Worm (Caenorhabditis elegans): ENCODE data around the gene F13H10.1.

The F13H10.1 gene

DNA sequence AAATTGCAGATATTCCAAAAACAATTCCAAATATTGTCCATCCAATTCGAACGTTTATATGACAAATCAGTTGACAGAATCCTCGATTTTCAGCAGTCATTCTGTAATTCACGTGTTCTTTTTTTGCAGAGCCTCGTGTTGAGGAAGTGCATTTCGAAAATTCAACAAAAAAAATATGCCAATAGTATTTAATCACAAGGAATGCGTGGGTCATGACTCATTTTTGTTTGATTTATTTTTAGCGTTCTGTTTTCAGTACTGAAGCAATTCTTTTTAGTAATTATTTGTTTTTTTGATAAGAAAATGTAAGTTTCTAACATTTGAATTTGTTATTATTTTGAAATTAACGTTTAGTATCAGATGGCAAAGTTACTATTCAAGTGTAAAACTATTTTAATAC lies 26.5 kb downstream of the F13H10.1 start, which contains the start of gene hrg-4:
Gene hrg-4 (minus strand): TSS at position 101 of the 400 bp plus-strand sequence.
- no peak for TF ChIP-seq unc-62 (GFP tag; optimal IDR thresholded peaks at IDR 0.05)

DNA sequence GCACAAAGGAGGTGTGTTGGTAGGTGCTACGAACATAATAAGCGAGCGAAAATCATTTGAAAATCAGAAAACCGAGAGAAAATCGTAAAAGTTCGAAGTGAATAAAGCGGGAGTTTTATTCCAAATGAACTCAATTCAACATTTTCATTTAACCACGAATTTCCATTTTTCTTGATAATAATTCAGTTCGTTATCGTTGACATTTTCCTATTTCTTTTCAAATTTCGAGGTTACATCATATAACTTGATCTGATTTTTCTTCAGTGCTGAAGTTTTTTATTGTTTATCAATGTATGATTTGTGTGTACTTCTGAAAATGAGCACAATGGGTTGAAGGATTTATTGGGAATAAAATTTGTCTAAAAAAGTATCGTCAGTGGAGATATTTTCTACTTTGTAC lies 27.3 kb downstream of the F13H10.1 start:
- TF ChIP-seq unc-62 (GFP tag; optimal IDR thresholded peaks at IDR 0.05) = no peak

DNA sequence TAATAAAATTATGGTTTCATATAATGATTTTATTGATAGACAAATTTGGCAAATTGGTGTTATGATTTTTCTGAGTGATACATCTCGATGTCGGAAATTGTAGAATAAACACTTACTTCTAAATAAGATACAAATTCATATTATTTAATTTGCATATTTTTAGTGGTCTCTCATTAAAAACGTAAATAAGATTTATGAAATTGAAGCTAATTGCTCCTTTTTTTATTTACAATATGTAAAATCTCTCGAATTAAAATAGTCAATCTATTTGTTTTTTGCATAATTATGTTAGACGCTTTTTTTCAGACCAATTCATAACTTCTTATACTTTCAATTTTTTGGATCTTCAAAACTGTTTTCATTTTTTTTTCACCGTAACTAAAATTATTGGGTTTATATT lies 27.9 kb downstream of the F13H10.1 start, which contains the start of gene hrg-6:
Gene hrg-6 (plus strand): TSS at position 301 of the 400 bp plus-strand sequence.
- no peak for TF ChIP-seq unc-62 (GFP tag; optimal IDR thresholded peaks at IDR 0.05)

- no peak for TF ChIP-seq unc-62 (GFP tag; optimal IDR thresholded peaks at IDR 0.05)
Observed at ce11 chrIV:11036222-11036621, 31.8 kb downstream of the F13H10.1 start, which contains the start of gene fkb-1. fkb-1 (plus strand) TSS chrIV:11036582.

DNA sequence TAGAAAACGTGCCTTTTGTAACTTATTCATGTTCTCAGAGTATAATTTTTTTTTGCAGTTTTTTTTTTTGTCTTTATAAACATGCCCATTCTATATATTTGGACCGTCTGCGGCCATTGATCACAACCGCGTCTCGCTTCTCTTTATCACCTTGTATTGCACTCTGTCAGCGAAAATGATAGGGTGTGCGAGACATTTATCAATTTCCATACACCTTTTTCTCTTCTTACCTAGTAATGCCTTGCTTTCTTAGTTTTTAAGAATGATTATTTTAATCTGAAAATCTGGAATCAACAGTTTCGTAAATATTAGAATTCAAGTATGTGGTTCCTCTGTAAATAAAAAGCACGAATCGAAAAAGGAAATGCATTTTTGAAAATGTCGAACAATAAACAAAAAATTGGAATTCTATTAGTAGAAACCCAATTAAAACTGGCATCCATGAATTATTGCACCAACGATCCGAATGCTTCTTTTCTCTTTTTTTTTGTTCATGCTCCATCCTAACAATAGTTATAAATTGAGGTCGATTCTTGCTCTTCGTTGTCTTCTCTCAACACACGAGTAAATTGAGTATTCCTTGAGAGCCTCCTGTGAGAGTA lies 32.8 kb downstream of the F13H10.1 start:
- no peak for TF ChIP-seq unc-62 (GFP tag; optimal IDR thresholded peaks at IDR 0.05)

ce11 chrIV:11038218-11038617 lies 33.8 kb downstream of the F13H10.1 start:
- no peak for TF ChIP-seq unc-62 (GFP tag; optimal IDR thresholded peaks at IDR 0.05)

DNA sequence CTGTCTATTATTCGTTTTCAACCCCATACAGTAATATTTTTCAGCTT lies 34.1 kb downstream of the F13H10.1 start, which contains the start of gene kdin-1:
Gene kdin-1 (plus strand): TSS at position 38 of the 47 bp plus-strand sequence.
- TF ChIP-seq unc-62 (GFP tag; optimal IDR thresholded peaks at IDR 0.05) = no peak

- TF ChIP-seq unc-62 (GFP tag; optimal IDR thresholded peaks at IDR 0.05) = no peak
Observed at ce11 chrIV:11038665-11039064, 34.3 kb downstream of the F13H10.1 start.

DNA sequence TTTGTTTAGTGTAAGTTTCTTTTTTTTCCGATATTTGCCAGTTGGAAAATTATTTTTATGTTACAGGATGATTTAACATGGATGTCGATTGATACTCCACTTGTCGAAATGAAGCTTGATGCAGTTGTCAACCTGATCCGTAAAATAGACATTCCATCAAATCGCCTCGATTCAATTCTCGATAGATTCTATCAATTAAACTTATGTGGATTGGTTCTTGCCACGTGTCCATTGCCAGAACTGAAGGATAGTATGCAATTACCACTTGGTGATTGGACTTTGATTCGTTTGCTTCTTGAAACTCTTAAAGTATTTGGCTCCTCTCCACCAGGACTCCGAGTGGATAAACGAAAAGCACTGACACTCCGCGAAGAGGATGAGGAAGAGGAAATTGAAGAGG lies 40.0 kb downstream of the F13H10.1 start:
- no peak for TF ChIP-seq unc-62 (GFP tag; optimal IDR thresholded peaks at IDR 0.05)

ce11 chrIV:11048871-11049270 lies 44.5 kb downstream of the F13H10.1 start, which contains the start of gene F36H1.11:
F36H1.11 (plus strand) TSS chrIV:11049171.
- TF ChIP-seq unc-62 (GFP tag; optimal IDR thresholded peaks at IDR 0.05) = no peak

ce11 chrIV:11049806-11050205 lies 45.4 kb downstream of the F13H10.1 start, which contains the start of gene F36H1.3:
F36H1.3 (plus strand) TSS chrIV:11050128.
- TF ChIP-seq unc-62 (GFP tag; optimal IDR thresholded peaks at IDR 0.05) = no peak

DNA sequence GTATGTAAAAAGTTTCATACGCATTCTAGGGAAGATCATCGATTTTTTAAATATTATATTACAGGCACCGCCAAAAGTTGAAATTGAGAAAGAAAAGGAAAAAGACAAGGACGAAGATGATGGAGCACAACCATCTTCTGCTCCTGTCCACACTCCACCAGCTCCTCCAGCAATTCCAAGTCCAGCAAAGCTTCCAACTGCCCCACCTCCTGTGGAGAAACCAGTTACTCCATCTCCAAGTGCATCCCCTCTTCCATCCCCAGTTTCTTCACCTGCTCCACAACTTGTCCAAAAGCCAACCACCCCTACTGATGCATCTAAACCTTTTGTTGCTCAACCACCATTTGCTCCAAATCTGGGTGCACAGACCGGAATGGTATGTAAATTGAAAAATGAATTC lies 47.6 kb downstream of the F13H10.1 start:
- TF ChIP-seq unc-62 (GFP tag; optimal IDR thresholded peaks at IDR 0.05) = no peak

- TF ChIP-seq unc-62 (GFP tag; optimal IDR thresholded peaks at IDR 0.05) = no peak
Observed at ce11 chrIV:11053652-11054317, 49.4 kb downstream of the F13H10.1 start, which contains the start of the genes F36H1.12 and lin-3. F36H1.12 (minus strand) TSS chrIV:11053702. lin-3 (plus strand) TSS chrIV:11054308.
